Fruit fly (Drosophila melanogaster) whole organism: ENCODE measurements around the gene CG10587.

Experiments used
- CG8478 ChIP-seq: fragments of >200 bp; optimal IDR thresholded peaks from 2 replicates; lab custom pipeline; 2018; ENCODE audit warnings: inconsistent platforms
- pan ChIP-seq: fragments of >200 bp; optimal IDR thresholded peaks from 2 replicates; lab custom pipeline; 2017
- psq ChIP-seq: fragments of >200 bp; optimal IDR thresholded peaks from 2 replicates; lab custom pipeline; 2017

DNA sequence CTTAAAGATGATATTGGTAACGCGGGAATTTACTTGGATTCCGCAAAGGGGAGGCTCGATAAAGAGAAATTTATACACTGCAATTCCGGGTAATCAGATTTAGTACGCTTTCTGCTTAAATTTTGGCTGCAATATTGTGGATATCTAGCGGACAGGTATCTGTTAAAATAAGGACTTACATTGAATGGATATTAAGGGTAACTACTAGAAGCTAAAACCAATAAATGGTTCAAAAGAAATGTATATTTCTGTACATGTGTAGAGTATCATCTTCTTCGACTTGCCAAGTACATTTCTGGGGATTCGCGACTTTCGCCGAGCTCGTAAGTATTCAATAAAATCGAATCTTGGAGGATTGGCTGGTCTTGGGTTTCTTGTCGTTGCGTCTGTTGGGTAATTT, 32.9 kb downstream of the CG10587 start:
- TF ChIP-seq psq (lab: Kevin White, UChicago) (no peak), CG8478 (no peak), pan (no peak)
